Worm (Caenorhabditis elegans) whole organism, L4/young adult: Measurements from ENCODE around the gene mdt-1.2.

Source experiments
- dao-5 ChIP-seq: sonication (generic microtip); optimal IDR thresholded peaks from 2 replicates; lab custom pipeline; 2016; ENCODE audit warnings: missing genotype, missing genetic modification characterization, moderate library complexity, missing compliant biosample characterization
- him-1 ChIP-seq: sonication (generic microtip); optimal IDR thresholded peaks from 2 replicates; lab custom pipeline; 2016; ENCODE audit warnings: missing genotype, missing genetic modification reagents, missing genetic modification characterization, missing compliant biosample characterization

DNA sequence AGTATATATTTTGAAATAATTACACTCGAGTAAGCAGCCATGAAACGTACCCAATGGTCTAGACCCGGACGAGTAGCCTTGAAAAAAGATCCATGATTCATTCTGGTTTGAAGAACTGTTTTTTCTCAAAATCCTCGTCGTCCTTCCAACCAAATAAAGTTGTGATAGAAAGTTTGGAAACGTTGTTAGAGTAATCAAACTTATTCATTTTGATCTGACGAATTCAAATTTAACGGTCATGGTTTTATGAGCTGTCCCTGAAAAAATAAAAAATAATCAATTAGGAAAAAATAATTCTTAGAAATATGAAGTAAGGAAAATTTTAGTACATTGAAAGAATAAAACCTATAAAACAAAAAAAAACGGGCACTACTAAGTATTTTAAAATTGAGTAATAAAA, 25.4 kb downstream of the mdt-1.2 start, which contains the start of gene B0302.4:
- TF ChIP-seq dao-5 (tag; lab: Kevin White, UChicago) = no peak
- no peak for TF ChIP-seq him-1 (tag; lab: Kevin White, UChicago)
